ENCODE assay signal across 7 worm cellular contexts in the genomic region with DNA sequence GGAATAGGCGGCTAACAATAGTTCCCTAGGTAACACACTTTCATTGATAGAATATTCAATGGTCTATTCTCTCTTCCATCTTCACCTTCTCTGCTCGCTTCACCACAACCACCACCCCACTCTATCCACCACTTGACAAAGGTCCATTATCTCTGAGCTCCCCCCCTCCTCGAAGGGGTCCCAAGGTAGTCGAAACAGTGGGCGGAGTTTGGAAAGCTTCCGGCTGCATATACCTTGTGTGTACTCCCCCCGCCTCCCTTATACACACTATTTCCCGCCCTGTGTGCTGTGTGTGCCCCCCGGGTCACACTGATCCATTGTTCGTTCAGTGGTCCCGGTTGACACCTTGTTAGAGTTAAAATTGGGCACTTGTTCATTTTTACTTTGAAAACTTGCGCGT.
TF ChIP-seq lines count a peak whose summit lies in the region.

No protein-coding gene starts in this region.

TF ChIP-seq in whole organism, L1 larva, 84 proteins besides CTCF, POLR2A, EP300 and RAD21:
- no peak for TF ChIP-seq ceh-63 (GFP tag; optimal IDR thresholded peaks at IDR 0.05; lab: Kevin White, UChicago)
- TF ChIP-seq hlh-4 (tag; optimal IDR thresholded peaks at IDR 0.05; lab: Kevin White, UChicago) = no peak
- peak; percentile 10 for TF ChIP-seq lin-14 (GFP tag; optimal IDR thresholded peaks at IDR 0.05; lab: Kevin White, UChicago)
- no peak for TF ChIP-seq hpl-2 (GFP tag; optimal IDR thresholded peaks at IDR 0.05; lab: Kevin White, UChicago)
- no peak for TF ChIP-seq ets-5 (GFP tag; IDR thresholded peaks at IDR 0.05; lab: Robert Waterston, UW)
- peak; percentile 12 for TF ChIP-seq fkh-8 (tag; optimal IDR thresholded peaks at IDR 0.05; lab: Kevin White, UChicago)
TF ChIP-seq in whole organism, L1 larva: peak in this region for 2.

TF ChIP-seq in whole organism, L4 larva, 104 proteins besides CTCF, POLR2A, EP300 and RAD21:
- TF ChIP-seq aha-1 (tag; lab: Kevin White, UChicago) = peak; percentile 63
- 0 out of 2 replicates have a peak, but pooled peaks have one; percentile 22 for TF ChIP-seq dmd-8 (GFP tag; IDR thresholded peaks at IDR 0.05; lab: Robert Waterston, UW)
- no peak for TF ChIP-seq R02D3.7 (tag; optimal IDR thresholded peaks at IDR 0.05; lab: Kevin White, UChicago)

TF ChIP-seq in whole organism, early embryonic, 17 proteins besides CTCF, POLR2A, EP300 and RAD21:
- TF ChIP-seq tbx-37 (GFP tag; conservative IDR thresholded peaks at IDR 0.05; lab: Robert Waterston, UW) = no peak
- peak; percentile 7; the same call in 1 of the 2 replicates for TF ChIP-seq flt-1 (GFP tag; IDR thresholded peaks at IDR 0.05; lab: Robert Waterston, UW)
- TF ChIP-seq hmg-4 (GFP tag; optimal IDR thresholded peaks at IDR 0.05; lab: Kevin White, UChicago) = peak; percentile 33
- 0 out of 2 replicates have a peak, but pooled peaks have one; percentile 50 for TF ChIP-seq scrt-1 (GFP tag; IDR thresholded peaks at IDR 0.05; lab: Robert Waterston, UW)

TF ChIP-seq in whole organism, late embryonic, 69 proteins besides CTCF, POLR2A, EP300 and RAD21 (continues in another document):
- TF ChIP-seq tbx-2 (tag; optimal IDR thresholded peaks at IDR 0.05; lab: Kevin White, UChicago) (peak; percentile 34), unc-55 (GFP tag; optimal IDR thresholded peaks at IDR 0.05; lab: Kevin White, UChicago) (no peak), pag-3 (tag; optimal IDR thresholded peaks at IDR 0.05; lab: Kevin White, UChicago; ENCODE audit: borderline replicate concordance) (no peak), K09A11.1 (tag; optimal IDR thresholded peaks at IDR 0.05; lab: Kevin White, UChicago; ENCODE audit: insufficient read depth) (no peak), hlh-13 (GFP tag; optimal IDR thresholded peaks at IDR 0.05; lab: Kevin White, UChicago) (no peak), ceh-19 (GFP tag; optimal IDR thresholded peaks at IDR 0.05; lab: Kevin White, UChicago) (no peak), T23F11.4 (GFP tag; optimal IDR thresholded peaks at IDR 0.05; lab: Kevin White, UChicago) (peak; percentile 23), F13H6.1 (tag; optimal IDR thresholded peaks at IDR 0.05; lab: Kevin White, UChicago) (no peak), unc-42 (tag; optimal IDR thresholded peaks at IDR 0.05; lab: Kevin White, UChicago) (no peak), fkh-6 (tag; optimal IDR thresholded peaks at IDR 0.05; lab: Kevin White, UChicago) (no peak), pros-1 (tag; optimal IDR thresholded peaks at IDR 0.05; lab: Kevin White, UChicago) (no peak), npax-4 (tag; optimal IDR thresholded peaks at IDR 0.05; lab: Kevin White, UChicago) (no peak), nhr-11 (tag; optimal IDR thresholded peaks at IDR 0.05; lab: Kevin White, UChicago) (no peak), pax-1 (tag; optimal IDR thresholded peaks at IDR 0.05; lab: Kevin White, UChicago) (no peak), rnt-1 (tag; optimal IDR thresholded peaks at IDR 0.05; lab: Kevin White, UChicago) (no peak), lim-6 (tag; optimal IDR thresholded peaks at IDR 0.05; lab: Kevin White, UChicago) (no peak), ceh-2 (tag; optimal IDR thresholded peaks at IDR 0.05; lab: Kevin White, UChicago) (no peak), ref-2 (tag; optimal IDR thresholded peaks at IDR 0.05; lab: Kevin White, UChicago) (peak; percentile 39), ceh-6 (GFP tag; optimal IDR thresholded peaks at IDR 0.05; lab: Kevin White, UChicago) (peak; percentile 28)

TF ChIP-seq in whole organism, midembryonic, 9 proteins besides CTCF, POLR2A, EP300 and RAD21:
- TF ChIP-seq med-1 (GFP tag; optimal IDR thresholded peaks at IDR 0.05; lab: Kevin White, UChicago; ENCODE audit: insufficient read depth) (peak; percentile 8), flt-1 (GFP tag; IDR thresholded peaks at IDR 0.05; lab: Robert Waterston, UW) (no peak)

TF ChIP-seq in whole organism, mixed stage, embryonic, 35 proteins besides CTCF, POLR2A, EP300 and RAD21:
- TF ChIP-seq nhr-2 (tag; optimal IDR thresholded peaks at IDR 0.05; lab: Kevin White, UChicago) (no peak), mab-5 (tag; optimal IDR thresholded peaks at IDR 0.05; lab: Kevin White, UChicago) (no peak), sptf-1 (tag; optimal IDR thresholded peaks at IDR 0.05; lab: Kevin White, UChicago) (peak; percentile 14), ham-2 (GFP tag; optimal IDR thresholded peaks at IDR 0.05; lab: Kevin White, UChicago) (peak; percentile 10), mls-2 (tag; optimal IDR thresholded peaks at IDR 0.05; lab: Kevin White, UChicago) (peak; percentile 40)

TF ChIP-seq in whole organism, young adult, 124 proteins besides CTCF, POLR2A, EP300 and RAD21:
- no peak for TF ChIP-seq lsy-27 (tag; optimal IDR thresholded peaks at IDR 0.05; lab: Kevin White, UChicago; ENCODE audit: borderline replicate concordance, insufficient read depth)
- TF ChIP-seq ztf-18 (tag; optimal IDR thresholded peaks at IDR 0.05; lab: Kevin White, UChicago) = no peak
- TF ChIP-seq zfh-2 (GFP tag; conservative IDR thresholded peaks at IDR 0.05; lab: Robert Waterston, UW) = peak; percentile 43; the same call in 1 of the 2 replicates
- TF ChIP-seq attf-5 (GFP tag; optimal IDR thresholded peaks at IDR 0.05; lab: Kevin White, UChicago) = no peak
- 0 out of 2 replicates have a peak, but pooled peaks have one; percentile 49 for TF ChIP-seq egl-18 (GFP tag; IDR thresholded peaks at IDR 0.05; lab: Robert Waterston, UW)
- no peak for TF ChIP-seq ztf-3 (GFP tag; optimal IDR thresholded peaks at IDR 0.05; lab: Kevin White, UChicago)
